Worm (Caenorhabditis elegans) whole organism, early embryonic: ENCODE data around the gene moe-3.

Experiments used
- ama-1 ChIP-seq: fragments of 150-350 bp; optimal IDR thresholded peaks from 2 replicates; lab custom pipeline; 2014
- ceh-36 ChIP-seq: sonication (generic microtip); optimal IDR thresholded peaks from 2 replicates; lab custom pipeline; 2016; ENCODE audit warnings: missing genetic modification characterization, inconsistent platforms, missing compliant biosample characterization
- flt-1 ChIP-seq: fragments of 200-800 bp; sonication (Bioruptor generic); IDR thresholded peaks from 2 replicates; pipeline ENCODE4 v1.3.6; 2022; ENCODE audit warnings: missing genetic modification characterization, missing compliant biosample characterization
- hnd-1 ChIP-seq: sonication (generic microtip); optimal IDR thresholded peaks from 2 replicates; lab custom pipeline; 2016; ENCODE audit warnings: missing genetic modification characterization, missing compliant biosample characterization
- pes-1 ChIP-seq: fragments of 200-800 bp; sonication (Bioruptor generic); IDR thresholded peaks from 2 replicates; pipeline ENCODE4 v1.3.6; 2022; ENCODE audit warnings: missing genetic modification reagents, missing genetic modification characterization, missing compliant biosample characterization

- TF ChIP-seq pes-1 (GFP tag; lab: Robert Waterston, UW) (no peak), ceh-36 (tag; lab: Kevin White, UChicago) (no peak), flt-1 (no peak), ama-1 (lab: Kevin White, UChicago) (no peak), hnd-1 (tag; lab: Kevin White, UChicago) (no peak)
Observed at ce11 chrII:13174435-13174834, 8.9 kb upstream of the moe-3 start.
